Worm (Caenorhabditis elegans) whole organism, L4 larva: Measurements from ENCODE around the gene T28C12.15.

Source experiments
- D1046.2 ChIP-seq: fragments of 200-800 bp; sonication (Bioruptor generic); IDR thresholded peaks from 2 replicates; pipeline ENCODE4 v1.3.6; 2022; ENCODE audit warnings: missing genetic modification characterization, missing compliant biosample characterization
- aly-2 ChIP-seq: sonication (generic microtip); optimal IDR thresholded peaks from 2 replicates; lab custom pipeline; 2018; ENCODE audit warnings: missing biosample characterization, missing genetic modification characterization
- dve-1 ChIP-seq: sonication (generic microtip); optimal IDR thresholded peaks from 2 replicates; lab custom pipeline; 2017; ENCODE audit warnings: antibody characterized with exemption, mild to moderate bottlenecking, missing genetic modification characterization, missing compliant biosample characterization; ENCODE audit not compliant: insufficient read depth
- fos-1 ChIP-seq: fragments of 150-350 bp; optimal IDR thresholded peaks from 2 replicates; lab custom pipeline; 2014; ENCODE audit warnings: missing biosample characterization, missing genetic modification characterization
- jun-1 ChIP-seq: fragments of 150-350 bp; optimal IDR thresholded peaks from 2 replicates; lab custom pipeline; 2014; ENCODE audit warnings: missing biosample characterization, missing genetic modification reagents, missing genetic modification characterization
- lin-39 ChIP-seq: fragments of 150-350 bp; optimal IDR thresholded peaks from 2 replicates; lab custom pipeline; 2014; ENCODE audit warnings: missing biosample characterization, missing genetic modification reagents, missing genetic modification characterization
- mdl-1 ChIP-seq, 2 experiments: fragments of 150-350 bp in 1 of 2; sonication (generic microtip) in 1 of 2; optimal IDR thresholded peaks; 2 replicates each; lab custom pipeline; 2014 to 2017; ENCODE audit warnings: missing biosample characterization in 2 of 2, missing genetic modification characterization in 2 of 2
- nhr-76 ChIP-seq: fragments of 150-350 bp; optimal IDR thresholded peaks from 2 replicates; lab custom pipeline; 2014; ENCODE audit warnings: missing biosample characterization, missing genetic modification characterization
- nhr-77 ChIP-seq: fragments of 150-350 bp; optimal IDR thresholded peaks from 2 replicates; lab custom pipeline; 2014; ENCODE audit warnings: missing biosample characterization, missing genetic modification characterization
- snpc-4 ChIP-seq: fragments of 150-350 bp; optimal IDR thresholded peaks from 2 replicates; lab custom pipeline; 2014; ENCODE audit warnings: missing biosample characterization, missing genetic modification characterization
- unc-39 ChIP-seq: sonication (generic microtip); optimal IDR thresholded peaks from 2 replicates; lab custom pipeline; 2017; ENCODE audit warnings: missing biosample characterization, missing genetic modification characterization
- ztf-11 ChIP-seq: fragments of 150-350 bp; optimal IDR thresholded peaks from 2 replicates; lab custom pipeline; 2014; ENCODE audit warnings: missing biosample characterization, missing genetic modification characterization

ce11 chrV:6344531-6345171 is 23.1 kb upstream of the T28C12.15 start:
- no peak for TF ChIP-seq fos-1 (tag; lab: Kevin White, UChicago)
- TF ChIP-seq jun-1: no peak
- TF ChIP-seq dve-1: no peak
- TF ChIP-seq D1046.2 (GFP tag; lab: Robert Waterston, UW): no peak
- no peak for TF ChIP-seq mdl-1 (tag; optimal IDR thresholded peaks at IDR 0.05; lab: Kevin White, UChicago)
- TF ChIP-seq nhr-77 (tag; lab: Kevin White, UChicago): no peak
- no peak for TF ChIP-seq lin-39
- TF ChIP-seq ztf-11 (tag; lab: Kevin White, UChicago): no peak
- no peak for TF ChIP-seq unc-39
- TF ChIP-seq snpc-4 (tag; lab: Kevin White, UChicago): no peak
- no peak for TF ChIP-seq aly-2 (tag; lab: Kevin White, UChicago)
- no peak for TF ChIP-seq nhr-76 (tag; lab: Kevin White, UChicago)
